Worm (Caenorhabditis elegans): ENCODE measurements around the gene ZK1067.4.

DNA sequence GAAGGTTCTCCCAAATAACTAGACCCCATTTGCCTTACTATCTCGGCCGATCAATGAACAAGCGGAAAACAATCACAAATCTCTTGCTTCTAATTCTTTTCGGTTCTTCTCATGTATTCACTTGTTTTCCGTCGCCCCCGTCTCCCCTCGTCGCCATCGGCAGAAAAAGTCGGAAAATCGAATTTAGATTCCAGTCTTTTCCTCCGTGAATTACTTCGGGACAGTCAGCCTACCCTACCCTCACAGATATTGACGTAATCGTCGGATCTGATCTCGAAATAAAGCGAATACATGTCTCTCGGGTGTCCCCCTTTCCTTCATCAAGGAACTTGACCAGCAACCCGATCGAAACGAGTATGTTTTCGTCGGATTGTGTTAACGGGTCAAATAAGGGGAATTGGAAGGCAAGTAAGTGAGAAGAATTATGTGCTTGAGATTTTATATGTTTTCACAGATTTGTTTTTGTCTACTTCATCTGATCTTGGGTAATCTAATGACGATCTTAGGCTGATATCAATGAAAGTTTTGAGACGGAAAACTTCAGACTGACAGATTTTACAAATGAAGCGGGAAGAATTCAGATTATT is 19.6 kb upstream of the ZK1067.4 start:
- no peak for TF ChIP-seq attf-6 (GFP tag; IDR thresholded peaks at IDR 0.05)
- TF ChIP-seq unc-62 (GFP tag; optimal IDR thresholded peaks at IDR 0.05), result no peak
- TF ChIP-seq athp-1 (tag; optimal IDR thresholded peaks at IDR 0.05), result no peak
- TF ChIP-seq F39B2.1 (GFP tag; IDR thresholded peaks at IDR 0.05), result no peak
- TF ChIP-seq F10E7.11 (tag; optimal IDR thresholded peaks at IDR 0.05), result no peak
- TF ChIP-seq nfyb-1 (GFP tag; IDR thresholded peaks at IDR 0.05), result no peak

Data from whole organism, young adult.